Worm (Caenorhabditis elegans) whole organism, late embryonic: ENCODE measurements around the gene nuc-1.

Source experiments
- K02D7.2 ChIP-seq: sonication (generic microtip); optimal IDR thresholded peaks from 2 replicates; lab custom pipeline; 2017; ENCODE audit warnings: mild to moderate bottlenecking, missing genetic modification characterization, missing compliant biosample characterization
- K09A11.1 ChIP-seq: sonication (generic microtip); optimal IDR thresholded peaks from 2 replicates; lab custom pipeline; 2017; ENCODE audit warnings: antibody characterized with exemption, mild to moderate bottlenecking, missing genetic modification characterization, missing compliant biosample characterization; ENCODE audit not compliant: insufficient read depth
- ahr-1 ChIP-seq: sonication (generic microtip); optimal IDR thresholded peaks from 2 replicates; lab custom pipeline; 2016; ENCODE audit warnings: missing genetic modification characterization, missing compliant biosample characterization
- ceh-2 ChIP-seq: sonication (generic microtip); optimal IDR thresholded peaks from 2 replicates; lab custom pipeline; 2016; ENCODE audit warnings: missing genotype, missing genetic modification characterization, missing compliant biosample characterization
- ceh-48 ChIP-seq: sonication (generic microtip); optimal IDR thresholded peaks from 2 replicates; lab custom pipeline; 2016; ENCODE audit warnings: missing genetic modification characterization, inconsistent platforms, missing compliant biosample characterization
- dmd-4 ChIP-seq: sonication (generic microtip); optimal IDR thresholded peaks from 2 replicates; lab custom pipeline; 2016; ENCODE audit warnings: borderline replicate concordance, missing genetic modification characterization, missing compliant biosample characterization
- elt-2 ChIP-seq: sonication (generic microtip); optimal IDR thresholded peaks from 2 replicates; lab custom pipeline; 2016; ENCODE audit warnings: missing genetic modification reagents, missing genetic modification characterization, missing compliant biosample characterization
- fkh-10 ChIP-seq: fragments of 150-350 bp; optimal IDR thresholded peaks from 2 replicates; lab custom pipeline; 2014; ENCODE audit warnings: missing biosample characterization, missing genetic modification reagents, missing genetic modification characterization
- fkh-6 ChIP-seq: sonication (generic microtip); optimal IDR thresholded peaks from 2 replicates; lab custom pipeline; 2016; ENCODE audit warnings: missing genetic modification characterization, missing compliant biosample characterization
- gmeb-2 ChIP-seq: sonication (generic microtip); optimal IDR thresholded peaks from 2 replicates; lab custom pipeline; 2016; ENCODE audit warnings: missing genetic modification characterization, inconsistent platforms, missing compliant biosample characterization
- hlh-15 ChIP-seq: sonication (generic microtip); optimal IDR thresholded peaks from 2 replicates; lab custom pipeline; 2016; ENCODE audit warnings: missing genetic modification characterization, missing compliant biosample characterization
- hlh-6 ChIP-seq: sonication (generic microtip); optimal IDR thresholded peaks from 2 replicates; lab custom pipeline; 2016; ENCODE audit warnings: missing genotype, missing genetic modification characterization, missing compliant biosample characterization
- nhr-11 ChIP-seq: fragments of 150-350 bp; optimal IDR thresholded peaks from 2 replicates; lab custom pipeline; 2014; ENCODE audit warnings: missing biosample characterization, missing genetic modification characterization
- nhr-232 ChIP-seq: sonication (generic microtip); optimal IDR thresholded peaks from 2 replicates; lab custom pipeline; 2016; ENCODE audit warnings: missing genetic modification characterization, missing compliant biosample characterization
- npax-4 ChIP-seq: sonication (generic microtip); optimal IDR thresholded peaks from 2 replicates; lab custom pipeline; 2016; ENCODE audit warnings: missing genetic modification characterization, missing compliant biosample characterization
- odd-2 ChIP-seq: sonication (generic microtip); optimal IDR thresholded peaks from 2 replicates; lab custom pipeline; 2017; ENCODE audit warnings: antibody characterized with exemption, mild to moderate bottlenecking, missing genetic modification characterization, missing compliant biosample characterization
- pag-3 ChIP-seq: sonication (generic microtip); optimal IDR thresholded peaks from 2 replicates; lab custom pipeline; 2016; ENCODE audit warnings: missing compliant biosample characterization, missing genetic modification characterization, borderline replicate concordance
- pat-9 ChIP-seq: fragments of 200-800 bp; sonication (Bioruptor generic); optimal IDR thresholded peaks from 2 replicates; lab custom pipeline; 2018; ENCODE audit warnings: mild to moderate bottlenecking, missing genetic modification characterization, moderate library complexity, missing compliant biosample characterization
- pha-2 ChIP-seq: sonication (generic microtip); optimal IDR thresholded peaks from 2 replicates; lab custom pipeline; 2017; ENCODE audit warnings: mild to moderate bottlenecking, missing genetic modification characterization, missing compliant biosample characterization
- pha-4 ChIP-seq: fragments of 150-350 bp; optimal IDR thresholded peaks from 2 replicates; lab custom pipeline; 2018; ENCODE audit warnings: missing biosample characterization, missing genetic modification reagents, missing genetic modification characterization
- pqm-1 ChIP-seq: sonication (generic microtip); optimal IDR thresholded peaks from 2 replicates; lab custom pipeline; 2016; ENCODE audit warnings: missing genetic modification characterization, missing compliant biosample characterization
- rnt-1 ChIP-seq: sonication (generic microtip); optimal IDR thresholded peaks from 2 replicates; lab custom pipeline; 2016; ENCODE audit warnings: missing genetic modification characterization, missing compliant biosample characterization
- sox-2 ChIP-seq: fragments of 200-800 bp; sonication (Bioruptor generic); IDR thresholded peaks from 2 replicates; pipeline ENCODE4 v1.3.6; 2022; ENCODE audit warnings: missing genetic modification reagents, missing genetic modification characterization, missing compliant biosample characterization
- sox-4 ChIP-seq: sonication (generic microtip); optimal IDR thresholded peaks from 2 replicates; lab custom pipeline; 2017; ENCODE audit warnings: mild to moderate bottlenecking, missing genetic modification characterization, inconsistent platforms, missing compliant biosample characterization
- syd-9 ChIP-seq: sonication (generic microtip); optimal IDR thresholded peaks from 2 replicates; lab custom pipeline; 2016; ENCODE audit warnings: mild to moderate bottlenecking, missing genetic modification characterization, moderate library complexity, missing compliant biosample characterization
- tbx-2 ChIP-seq: sonication (generic microtip); optimal IDR thresholded peaks from 2 replicates; lab custom pipeline; 2016; ENCODE audit warnings: missing genetic modification characterization, missing compliant biosample characterization
- tbx-7 ChIP-seq: sonication (generic microtip); optimal IDR thresholded peaks from 2 replicates; lab custom pipeline; 2016; ENCODE audit warnings: missing genotype, missing genetic modification characterization, missing compliant biosample characterization
- ttx-3 ChIP-seq: sonication (generic microtip); optimal IDR thresholded peaks from 2 replicates; lab custom pipeline; 2016; ENCODE audit warnings: missing genetic modification reagents, missing genetic modification characterization, missing compliant biosample characterization
- unc-42 ChIP-seq: sonication (generic microtip); optimal IDR thresholded peaks from 2 replicates; lab custom pipeline; 2016; ENCODE audit warnings: missing genotype, missing genetic modification characterization, missing compliant biosample characterization
- ztf-16 ChIP-seq: sonication (generic microtip); optimal IDR thresholded peaks from 2 replicates; lab custom pipeline; 2017; ENCODE audit warnings: missing genetic modification characterization, missing compliant biosample characterization

nuc-1 gene

DNA sequence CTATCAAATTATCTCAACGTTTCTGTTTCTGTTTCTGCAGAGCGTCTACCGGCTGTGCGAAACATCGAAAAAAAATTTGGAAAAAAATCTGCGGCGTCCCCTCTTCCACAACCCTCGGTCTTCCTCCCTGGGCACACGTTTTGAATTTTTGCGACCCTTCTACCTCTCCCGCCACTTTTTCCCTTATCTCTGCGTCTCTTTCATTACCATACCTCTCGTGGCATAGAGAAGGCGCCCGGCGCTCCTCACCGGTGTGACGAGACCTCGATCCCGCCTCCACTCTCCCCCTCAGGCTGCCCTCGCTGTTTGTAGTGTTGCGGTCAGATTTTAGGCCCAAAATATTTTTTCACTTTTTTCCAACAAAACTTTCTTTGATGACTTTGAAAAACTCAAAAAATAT lies 12.7 kb downstream of the nuc-1 start (continued):
- TF ChIP-seq rnt-1 = no peak
- no peak for TF ChIP-seq gmeb-2 (tag; lab: Kevin White, UChicago)
- TF ChIP-seq pha-2 (tag; lab: Kevin White, UChicago) = no peak

DNA sequence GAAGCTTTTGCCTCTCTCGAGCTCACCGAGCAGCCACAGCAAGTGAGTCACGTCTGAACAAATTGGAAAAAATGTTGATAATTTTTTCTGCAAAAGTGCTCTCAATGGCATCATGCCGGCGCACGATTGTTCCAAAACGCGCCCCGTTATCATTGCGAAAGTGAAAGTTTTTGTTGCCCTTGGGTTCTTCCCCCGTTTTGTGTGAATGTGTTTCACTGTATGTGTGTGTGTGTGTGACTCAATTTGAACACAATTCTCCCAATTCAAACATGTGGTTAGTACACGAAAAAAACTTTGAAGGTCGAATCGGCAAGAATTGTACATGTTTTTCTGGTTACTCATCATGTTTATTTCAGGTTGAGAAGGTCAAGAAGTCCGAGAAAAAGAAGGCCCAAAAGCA lies 13.4 kb downstream of the nuc-1 start:
- TF ChIP-seq sox-2 (GFP tag; lab: Robert Waterston, UW) (no peak), gmeb-2 (tag; lab: Kevin White, UChicago) (no peak), hlh-6 (tag; lab: Kevin White, UChicago) (no peak), ceh-2 (tag; lab: Kevin White, UChicago) (no peak)

DNA sequence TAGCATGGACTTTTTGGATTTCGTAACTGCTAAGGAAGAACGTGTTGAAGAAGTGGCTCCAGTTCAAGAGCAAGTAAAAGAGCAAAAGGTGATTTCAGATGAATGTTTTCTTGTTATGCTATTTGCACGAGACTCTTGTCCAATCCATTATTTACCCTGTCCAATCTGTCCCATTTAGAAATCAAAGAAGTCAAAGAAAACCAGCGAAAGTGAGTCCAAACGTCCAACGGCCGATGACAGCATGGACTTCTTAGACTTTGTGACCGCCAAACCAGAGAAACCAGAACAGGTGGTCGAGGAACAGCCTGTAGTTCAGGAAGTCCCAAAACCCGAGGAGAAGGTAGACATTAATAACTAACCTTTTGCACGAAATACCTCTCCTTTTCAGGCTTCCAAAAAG lies 15.5 kb downstream of the nuc-1 start:
- no peak for TF ChIP-seq K09A11.1 (tag; lab: Kevin White, UChicago)
- no peak for TF ChIP-seq hlh-6 (tag; lab: Kevin White, UChicago)
- TF ChIP-seq gmeb-2 (tag; lab: Kevin White, UChicago) = no peak
- TF ChIP-seq nhr-11 (tag; lab: Kevin White, UChicago) = no peak
- no peak for TF ChIP-seq tbx-2 (tag; lab: Kevin White, UChicago)
- TF ChIP-seq ztf-16 = no peak
- TF ChIP-seq, all 69 proteins: peak for 0

DNA sequence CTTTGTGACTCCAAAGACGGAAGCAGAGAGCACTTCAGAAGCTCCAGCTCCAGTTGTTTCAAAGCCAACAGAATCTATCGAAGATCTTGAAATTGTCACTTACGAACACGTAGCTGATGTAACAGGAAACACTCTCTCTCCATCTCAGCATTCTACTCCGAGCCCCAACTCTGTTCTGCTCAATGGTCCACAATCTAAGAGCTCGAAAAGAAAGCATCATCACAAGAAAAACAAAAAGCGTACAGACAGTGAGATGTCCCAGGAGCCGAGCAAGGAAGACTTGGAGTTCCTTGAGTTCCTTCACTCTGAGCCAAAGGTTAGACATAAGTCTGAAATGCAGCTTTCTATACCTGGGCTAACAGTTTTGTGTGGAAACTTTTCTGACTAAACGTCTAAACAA lies 16.3 kb downstream of the nuc-1 start:
- TF ChIP-seq npax-4 (tag; lab: Kevin White, UChicago) (no peak), pha-4 (no peak), nhr-232 (tag; lab: Kevin White, UChicago) (no peak), sox-2 (GFP tag; lab: Robert Waterston, UW) (no peak), pqm-1 (tag; lab: Kevin White, UChicago) (no peak), hlh-6 (tag; lab: Kevin White, UChicago) (no peak), ceh-48 (no peak), hlh-15 (tag; lab: Kevin White, UChicago) (no peak), pag-3 (tag; lab: Kevin White, UChicago) (no peak), K09A11.1 (tag; lab: Kevin White, UChicago) (no peak), dmd-4 (tag; lab: Kevin White, UChicago) (no peak)

DNA sequence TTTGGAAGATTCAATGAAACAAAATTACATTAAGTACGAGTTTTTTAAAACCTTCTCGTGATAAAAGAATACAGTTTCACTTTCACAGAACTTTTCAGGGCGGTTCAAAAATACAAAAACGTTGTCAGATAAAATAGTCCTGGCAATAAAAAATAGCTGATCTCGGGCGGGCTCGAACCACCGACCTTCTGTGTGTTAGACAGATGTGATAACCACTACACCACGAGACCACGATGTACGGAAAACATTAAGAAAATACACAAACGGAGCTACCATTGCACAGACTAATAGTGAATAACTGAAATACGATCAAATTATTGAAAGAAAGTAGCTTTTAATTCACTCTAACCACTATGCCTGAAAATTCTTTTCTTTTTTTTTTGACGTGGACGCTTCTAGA lies 21.2 kb downstream of the nuc-1 start:
- TF ChIP-seq ahr-1 (tag; lab: Kevin White, UChicago) (no peak), elt-2 (tag; lab: Kevin White, UChicago) (peak; percentile 35)

DNA sequence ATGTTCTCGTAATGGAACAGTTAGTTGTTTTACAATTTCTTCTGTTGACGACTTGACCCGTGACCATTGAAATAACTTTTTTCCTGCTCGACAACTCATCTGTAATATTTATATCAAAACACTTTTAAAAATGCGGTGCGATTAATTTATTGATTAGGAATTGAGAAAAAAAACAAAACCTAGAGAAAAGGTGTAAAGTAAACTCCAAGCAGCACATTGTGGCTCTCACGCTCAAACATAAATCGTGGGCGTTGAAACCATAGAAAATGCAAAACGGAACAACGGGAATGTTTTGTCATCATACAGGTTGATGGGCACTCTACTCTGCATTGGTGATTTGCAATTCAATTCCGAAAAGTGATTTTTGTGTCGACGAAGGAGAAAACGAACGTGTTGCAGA lies 26.2 kb downstream of the nuc-1 start, which contains the start of gene moc-5:
moc-5 (minus strand) TSS at position 101 of the 400 bp plus-strand sequence.
- TF ChIP-seq fkh-10 (GFP tag; lab: Kevin White, UChicago) (no peak), nhr-11 (tag; lab: Kevin White, UChicago) (no peak), unc-42 (tag; lab: Kevin White, UChicago) (no peak), fkh-6 (tag; lab: Kevin White, UChicago) (no peak), ceh-48 (no peak), odd-2 (no peak), sox-4 (tag; lab: Kevin White, UChicago) (no peak), tbx-2 (tag; lab: Kevin White, UChicago) (no peak), elt-2 (tag; lab: Kevin White, UChicago) (no peak), ceh-2 (tag; lab: Kevin White, UChicago) (no peak), pat-9 (tag; lab: Kevin White, UChicago) (no peak), dmd-4 (tag; lab: Kevin White, UChicago) (no peak), syd-9 (tag; lab: Kevin White, UChicago) (no peak), ttx-3 (tag; lab: Kevin White, UChicago) (no peak), hlh-15 (tag; lab: Kevin White, UChicago) (no peak), K02D7.2 (tag; lab: Kevin White, UChicago) (no peak), tbx-7 (tag; lab: Kevin White, UChicago) (no peak)
